Worm (Caenorhabditis elegans) whole organism, L1 larva: ENCODE results near the gene R11.4.

ENCODE experiments used
- C34B4.2 ChIP-seq: sonication (generic microtip); optimal IDR thresholded peaks from 2 replicates; lab custom pipeline; 2017; ENCODE audit warnings: mild to moderate bottlenecking, missing genetic modification characterization, missing compliant biosample characterization
- Y116A8C.19 ChIP-seq: sonication (generic microtip); optimal IDR thresholded peaks from 2 replicates; lab custom pipeline; 2016; ENCODE audit warnings: missing compliant biosample characterization, missing genetic modification characterization, borderline replicate concordance
- aly-2 ChIP-seq: fragments of 150-350 bp; optimal IDR thresholded peaks from 2 replicates; lab custom pipeline; 2014; ENCODE audit warnings: missing biosample characterization, missing genetic modification characterization
- ama-1 ChIP-seq: fragments of 150-350 bp; optimal IDR thresholded peaks from 2 replicates; lab custom pipeline; 2014
- ceh-82 ChIP-seq, 3 experiments: fragments of 150-350 bp in 1 of 3; sonication (generic microtip) in 2 of 3; optimal IDR thresholded peaks; 2 replicates each; lab custom pipeline; 2014 to 2017; ENCODE audit warnings: missing biosample characterization in 3 of 3, missing genetic modification characterization in 3 of 3
- ceh-88 ChIP-seq: fragments of 200-800 bp; sonication (Bioruptor generic); IDR thresholded peaks from 2 replicates; pipeline ENCODE4 v1.3.6; 2022; ENCODE audit warnings: missing genetic modification characterization, missing compliant biosample characterization
- ces-1 ChIP-seq: fragments of 150-350 bp; optimal IDR thresholded peaks from 2 replicates; lab custom pipeline; 2014; ENCODE audit warnings: missing biosample characterization, missing genetic modification reagents, missing genetic modification characterization
- dpl-1 ChIP-seq, 3 experiments: fragments of 150-350 bp in 2 of 3; sonication (generic microtip) in 1 of 3; optimal IDR thresholded peaks; 2 replicates each; lab custom pipeline; 2014 to 2017; ENCODE audit warnings: missing biosample characterization in 3 of 3, missing genetic modification characterization in 3 of 3, missing genetic modification reagents in 3 of 3
- dsc-1 ChIP-seq: sonication (generic microtip); optimal IDR thresholded peaks from 2 replicates; lab custom pipeline; 2016; ENCODE audit warnings: mild to moderate bottlenecking, missing genetic modification characterization, missing compliant biosample characterization
- efl-1 ChIP-seq, 4 experiments: fragments of 150-350 bp; optimal IDR thresholded peaks in 3 of 4; peaks in 1 of 4; 1 replicate in 1 of 4; 2 replicates in 3 of 4; lab custom pipeline; 2014; ENCODE audit warnings: missing biosample characterization in 2 of 4, missing genetic modification characterization in 2 of 4, missing genetic modification reagents in 2 of 4
- egl-13 ChIP-seq: sonication (generic microtip); optimal IDR thresholded peaks from 2 replicates; lab custom pipeline; 2016; ENCODE audit warnings: missing genotype, missing genetic modification reagents, missing genetic modification characterization, missing compliant biosample characterization
- elt-2 ChIP-seq: sonication (generic microtip); optimal IDR thresholded peaks from 2 replicates; lab custom pipeline; 2016; ENCODE audit warnings: missing genetic modification characterization, mild to moderate bottlenecking, inconsistent platforms, missing compliant biosample characterization, missing genetic modification reagents
- elt-3 ChIP-seq, 6 experiments: fragments of 150-350 bp in 1 of 6; sonication (generic microtip); optimal IDR thresholded peaks; 2 replicates each; lab custom pipeline; 2017 to 2018; ENCODE audit warnings: missing biosample characterization in 6 of 6, missing genetic modification characterization in 6 of 6, inconsistent platforms in 1 of 6
- fkh-8 ChIP-seq: sonication (generic microtip); optimal IDR thresholded peaks from 2 replicates; lab custom pipeline; 2016; ENCODE audit warnings: mild to moderate bottlenecking, missing genetic modification characterization, missing compliant biosample characterization
- grh-1 ChIP-seq: fragments of 200-800 bp; sonication (Bioruptor generic); IDR thresholded peaks from 2 replicates; pipeline ENCODE4 v1.3.6; 2022; ENCODE audit warnings: missing genetic modification reagents, missing genetic modification characterization, missing compliant biosample characterization
- hlh-17 ChIP-seq: fragments of 200-800 bp; sonication (Bioruptor generic); optimal IDR thresholded peaks from 2 replicates; lab custom pipeline; 2018; ENCODE audit warnings: missing genetic modification characterization, mild to moderate bottlenecking, missing compliant biosample characterization, moderate library complexity, borderline replicate concordance
- lin-14 ChIP-seq: fragments of 200-800 bp; sonication (Bioruptor generic); optimal IDR thresholded peaks from 2 replicates; lab custom pipeline; 2018; ENCODE audit warnings: mild to moderate bottlenecking, missing genetic modification characterization, moderate library complexity, missing compliant biosample characterization
- lin-15B ChIP-seq: fragments of 150-350 bp; sonication (generic microtip); optimal IDR thresholded peaks from 3 replicates; lab custom pipeline; 2014; ENCODE audit warnings: missing biosample characterization, missing genetic modification characterization
- lin-35 ChIP-seq, 2 experiments: fragments of 150-350 bp; optimal IDR thresholded peaks; 2 replicates each; lab custom pipeline; 2014; ENCODE audit warnings: missing biosample characterization in 2 of 2, missing genetic modification characterization in 2 of 2, missing genetic modification reagents in 2 of 2
- lir-3 ChIP-seq: sonication (generic microtip); optimal IDR thresholded peaks from 2 replicates; lab custom pipeline; 2016; ENCODE audit warnings: mild to moderate bottlenecking, missing genetic modification characterization, moderate library complexity, missing compliant biosample characterization; ENCODE audit not compliant: poor library complexity
- mdl-1 ChIP-seq, 2 experiments: fragments of 150-350 bp; optimal IDR thresholded peaks; 2 replicates each; lab custom pipeline; 2014 to 2017; ENCODE audit warnings: missing biosample characterization in 2 of 2, missing genetic modification characterization in 2 of 2, inconsistent platforms in 1 of 2
- mep-1 ChIP-seq: fragments of 150-350 bp; optimal IDR thresholded peaks from 2 replicates; lab custom pipeline; 2014; ENCODE audit warnings: missing biosample characterization, missing genetic modification characterization
- nhr-20 ChIP-seq: sonication (generic microtip); optimal IDR thresholded peaks from 2 replicates; lab custom pipeline; 2016; ENCODE audit warnings: mild to moderate bottlenecking, missing genetic modification characterization, missing compliant biosample characterization
- nhr-77 ChIP-seq: fragments of 150-350 bp; optimal IDR thresholded peaks from 2 replicates; lab custom pipeline; 2014; ENCODE audit warnings: missing biosample characterization, missing genetic modification characterization
- nhr-85 ChIP-seq: sonication (generic microtip); peaks from one replicate; lab custom pipeline; 2016; ENCODE audit warnings: missing genetic modification characterization, inconsistent platforms, missing compliant biosample characterization
- nhr-90 ChIP-seq: sonication (generic microtip); optimal IDR thresholded peaks from 2 replicates; lab custom pipeline; 2016; ENCODE audit warnings: mild to moderate bottlenecking, missing genetic modification characterization, missing compliant biosample characterization; ENCODE audit not compliant: poor library complexity
- pax-3 ChIP-seq: fragments of 200-800 bp; sonication (Bioruptor generic); optimal IDR thresholded peaks from 2 replicates; lab custom pipeline; 2018; ENCODE audit warnings: mild to moderate bottlenecking, missing genetic modification characterization, moderate library complexity, missing compliant biosample characterization
- pqm-1 ChIP-seq: sonication (generic microtip); optimal IDR thresholded peaks from 3 replicates; lab custom pipeline; 2017; ENCODE audit warnings: missing biosample characterization, missing genetic modification characterization
- snpc-4 ChIP-seq: fragments of 150-350 bp; optimal IDR thresholded peaks from 2 replicates; lab custom pipeline; 2014; ENCODE audit warnings: missing biosample characterization, missing genetic modification characterization
- sptf-1 ChIP-seq: fragments of 150-350 bp; optimal IDR thresholded peaks from 2 replicates; lab custom pipeline; 2014; ENCODE audit warnings: missing biosample characterization, missing genetic modification characterization
- sup-37 ChIP-seq: fragments of 200-800 bp; sonication (Bioruptor generic); optimal IDR thresholded peaks from 2 replicates; lab custom pipeline; 2018; ENCODE audit warnings: mild to moderate bottlenecking, missing genetic modification characterization, missing compliant biosample characterization
- swsn-7 ChIP-seq: sonication (generic microtip); optimal IDR thresholded peaks from 2 replicates; lab custom pipeline; 2016; ENCODE audit warnings: missing genetic modification characterization, missing compliant biosample characterization
- tbx-2 ChIP-seq: sonication (generic microtip); optimal IDR thresholded peaks from 2 replicates; lab custom pipeline; 2016; ENCODE audit warnings: missing genetic modification characterization, missing compliant biosample characterization
- tlp-1 ChIP-seq: fragments of 150-350 bp; optimal IDR thresholded peaks from 2 replicates; lab custom pipeline; 2014; ENCODE audit warnings: missing biosample characterization, missing genetic modification characterization
- unc-30 ChIP-seq: sonication (generic microtip); optimal IDR thresholded peaks from 2 replicates; lab custom pipeline; 2017; ENCODE audit warnings: missing biosample characterization, missing genetic modification characterization
- unc-62 ChIP-seq: fragments of 150-350 bp; optimal IDR thresholded peaks from 2 replicates; lab custom pipeline; 2014; ENCODE audit warnings: missing biosample characterization, missing genetic modification reagents, missing genetic modification characterization
- xbp-1 ChIP-seq: sonication (generic microtip); optimal IDR thresholded peaks from 2 replicates; lab custom pipeline; 2016; ENCODE audit warnings: missing genetic modification characterization, missing compliant biosample characterization
- zag-1 ChIP-seq: fragments of 150-350 bp; optimal IDR thresholded peaks from 2 replicates; lab custom pipeline; 2014; ENCODE audit warnings: missing biosample characterization, missing genetic modification characterization
- zip-4 ChIP-seq: fragments of 200-800 bp; sonication (Bioruptor generic); optimal IDR thresholded peaks from 2 replicates; lab custom pipeline; 2018; ENCODE audit warnings: mild to moderate bottlenecking, missing genetic modification characterization, moderate library complexity, missing compliant biosample characterization
- ztf-4 ChIP-seq: fragments of 150-350 bp; optimal IDR thresholded peaks from 2 replicates; lab custom pipeline; 2014; ENCODE audit warnings: missing biosample characterization, missing genetic modification characterization

The R11.4 gene

ce11 chrX:16218306-16218705 is 7.9 kb upstream of the R11.4 start (continued):
- no peak for TF ChIP-seq unc-30 (tag; lab: Kevin White, UChicago)
- TF ChIP-seq aly-2 = no peak
- TF ChIP-seq nhr-90 (tag; lab: Kevin White, UChicago) = no peak
- no peak for TF ChIP-seq C34B4.2 (tag; lab: Kevin White, UChicago)
- TF ChIP-seq Y116A8C.19 (tag; lab: Kevin White, UChicago) = no peak
- no peak for TF ChIP-seq ces-1 (GFP tag; lab: Kevin White, UChicago)
- TF ChIP-seq mep-1 (tag; lab: Kevin White, UChicago) = peak; percentile 47
- TF ChIP-seq efl-1 (optimal IDR thresholded peaks at IDR 0.05; lab: Kevin White, UChicago) = peak; percentile 24 to 35
- TF ChIP-seq efl-1 (GFP tag; optimal IDR thresholded peaks at IDR 0.05 in 1 of 2; lab: Kevin White, UChicago) = peak in 1 of 2 experiments; percentile 40
- TF ChIP-seq grh-1 (GFP tag; lab: Robert Waterston, UW) = no peak
- no peak for TF ChIP-seq xbp-1
- TF ChIP-seq egl-13 = peak; percentile 47
- no peak for TF ChIP-seq sptf-1 (tag; lab: Kevin White, UChicago)
- peak; percentile 70 for TF ChIP-seq dsc-1 (tag; lab: Kevin White, UChicago)
- TF ChIP-seq ztf-4 = no peak
- no peak for TF ChIP-seq pax-3 (tag; lab: Kevin White, UChicago)
- peak in 2 of 3 experiments; percentile 39 to 41 for TF ChIP-seq ceh-82 (tag; optimal IDR thresholded peaks at IDR 0.05; lab: Kevin White, UChicago)
- TF ChIP-seq ceh-88 (GFP tag; lab: Robert Waterston, UW) = no peak
- no peak for TF ChIP-seq nhr-77 (tag; lab: Kevin White, UChicago)
- TF ChIP-seq elt-3 (tag; optimal IDR thresholded peaks at IDR 0.05; lab: Kevin White, UChicago) = no peak
- TF ChIP-seq lir-3 (tag; lab: Kevin White, UChicago) = no peak
- TF ChIP-seq mdl-1 (tag; optimal IDR thresholded peaks at IDR 0.05; lab: Kevin White, UChicago) = peak in 1 of 2 experiments; percentile 39
- TF ChIP-seq hlh-17 = no peak
- TF ChIP-seq dpl-1 (GFP tag; optimal IDR thresholded peaks at IDR 0.05; lab: Kevin White, UChicago) = no peak
- TF ChIP-seq lin-15B (tag; lab: Kevin White, UChicago) = no peak
- TF ChIP-seq ama-1 (lab: Kevin White, UChicago) = no peak
- peak; percentile 8 for TF ChIP-seq nhr-20 (tag; lab: Kevin White, UChicago)
- TF ChIP-seq snpc-4 (tag; lab: Kevin White, UChicago) = no peak
- no peak for TF ChIP-seq zip-4
- TF ChIP-seq tlp-1 (tag; lab: Kevin White, UChicago) = no peak
- peak; percentile 81 for TF ChIP-seq fkh-8 (tag; lab: Kevin White, UChicago)

- TF ChIP-seq nhr-85 (tag; lab: Kevin White, UChicago) (peak; percentile 1), tbx-2 (tag; lab: Kevin White, UChicago) (no peak), sup-37 (GFP tag; lab: Kevin White, UChicago) (no peak), lin-14 (GFP tag; lab: Kevin White, UChicago) (no peak)
Observed at ce11 chrX:16217749-16218148, 7.3 kb upstream of the R11.4 start.

ce11 chrX:16217108-16217507 is 6.7 kb upstream of the R11.4 start, which contains the start of gene F23A7.1:
Gene F23A7.1, plus strand, starts transcription at chrX:16217408.
- no peak for TF ChIP-seq ama-1 (lab: Kevin White, UChicago)
- TF ChIP-seq zag-1 (tag; lab: Kevin White, UChicago) = no peak
- no peak for TF ChIP-seq grh-1 (GFP tag; lab: Robert Waterston, UW)
- TF ChIP-seq ztf-4 = no peak
- TF ChIP-seq elt-2 (tag; lab: Kevin White, UChicago) = no peak
- TF ChIP-seq elt-3 (tag; optimal IDR thresholded peaks at IDR 0.05; lab: Kevin White, UChicago) = no peak
- TF ChIP-seq swsn-7 (tag; lab: Kevin White, UChicago) = no peak
- no peak for TF ChIP-seq unc-62
- TF ChIP-seq lin-35 (GFP tag; optimal IDR thresholded peaks at IDR 0.05; lab: Kevin White, UChicago) = no peak
- TF ChIP-seq pqm-1 (tag; lab: Kevin White, UChicago) = no peak
